Worm (Caenorhabditis elegans) whole organism, young adult: ENCODE results near the gene srg-2.

ENCODE experiments used
- ama-1 ChIP-seq, 3 experiments: fragments of 150-350 bp in 1 of 3; sonication (generic microtip) in 2 of 3; optimal IDR thresholded peaks; 2 replicates each; lab custom pipeline; 2014 to 2018; ENCODE audit warnings: missing biosample characterization in 2 of 3, missing genetic modification characterization in 2 of 3, missing genetic modification reagents in 2 of 3
- him-1 ChIP-seq: sonication (generic microtip); optimal IDR thresholded peaks from 2 replicates; lab custom pipeline; 2016; ENCODE audit warnings: missing genotype, missing genetic modification reagents, missing genetic modification characterization, missing compliant biosample characterization
- madf-8 ChIP-seq: fragments of 200-800 bp; sonication (Bioruptor generic); conservative IDR thresholded peaks from 2 replicates; pipeline ENCODE4 v1.3.6; 2022; ENCODE audit warnings: missing genetic modification reagents, missing genetic modification characterization, missing compliant biosample characterization
- nfya-1 ChIP-seq: sonication (generic microtip); optimal IDR thresholded peaks from 2 replicates; lab custom pipeline; 2017; ENCODE audit warnings: antibody characterized with exemption, missing compliant biosample characterization, missing genetic modification characterization, borderline replicate concordance; ENCODE audit not compliant: insufficient read depth
- pbrm-1 ChIP-seq: fragments of 200-800 bp; sonication (Bioruptor generic); IDR thresholded peaks from 2 replicates; pipeline ENCODE4 v1.3.6; 2022; ENCODE audit warnings: missing genetic modification reagents, missing genetic modification characterization, missing compliant biosample characterization

ce11 chrIII:6268061-6268460 lies 8.0 kb upstream of the srg-2 start, which contains the start of gene srg-7:
- TF ChIP-seq him-1 (tag; lab: Kevin White, UChicago) (no peak), pbrm-1 (no peak), nfya-1 (tag; lab: Kevin White, UChicago) (no peak), ama-1 (optimal IDR thresholded peaks at IDR 0.05; lab: Kevin White, UChicago) (no peak), ama-1 (GFP tag; optimal IDR thresholded peaks at IDR 0.05; lab: Kevin White, UChicago) (no peak), madf-8 (GFP tag; lab: Robert Waterston, UW) (no peak)
